Fruit fly (Drosophila melanogaster) S2 (cell line): ENCODE measurements around the gene CG31406.

Source experiments
- CG8478 ChIP-seq: fragments of >200 bp; optimal IDR thresholded peaks from 2 replicates; lab custom pipeline; 2018
- CTCF ChIP-seq, 2 experiments: fragments of >200 bp; optimal IDR thresholded peaks; 2 replicates each; lab custom pipeline; 2018

dm6 chr3R:10379409-10379808 is 30.8 kb downstream of the CG31406 start:
- no peak for TF ChIP-seq CTCF (optimal IDR thresholded peaks at IDR 0.05; lab: Kevin White, UChicago)
- TF ChIP-seq CG8478: no peak
